Fruit fly (Drosophila melanogaster) whole organism, adult: Measurements from ENCODE around the gene CG14856.
A peak's percentile ranks its signal among the peaks of the same experiment; 100 is the strongest.

Source experiments
- CG11617 ChIP-seq: fragments of 200-800 bp; sonication (Bioruptor generic); optimal IDR thresholded peaks from 2 replicates; lab custom pipeline; 2017; ENCODE audit warnings: mild to moderate bottlenecking, missing biosample characterization, missing genetic modification reagents, missing genetic modification characterization
- CG12768 ChIP-seq: fragments of 200-800 bp; sonication (Bioruptor generic); optimal IDR thresholded peaks from 2 replicates; lab custom pipeline; 2017; ENCODE audit warnings: missing biosample characterization, missing genetic modification characterization, mild to moderate bottlenecking, moderate library complexity, missing genetic modification reagents
- CG14711 ChIP-seq: fragments of 200-800 bp; sonication (Bioruptor generic); optimal IDR thresholded peaks from 2 replicates; lab custom pipeline; 2018; ENCODE audit warnings: missing biosample characterization, mild to moderate bottlenecking, missing genetic modification characterization, moderate library complexity
- CG1620 ChIP-seq: fragments of 200-800 bp; sonication (Bioruptor generic); optimal IDR thresholded peaks from 2 replicates; lab custom pipeline; 2016; ENCODE audit warnings: missing biosample characterization, missing genetic modification characterization
- CG33017 ChIP-seq: fragments of 200-800 bp; sonication (Bioruptor generic); optimal IDR thresholded peaks from 2 replicates; lab custom pipeline; 2018; ENCODE audit warnings: missing biosample characterization, mild to moderate bottlenecking, missing genetic modification characterization, moderate library complexity
- CG5204 ChIP-seq: fragments of 200-800 bp; sonication (Bioruptor generic); optimal IDR thresholded peaks from 2 replicates; lab custom pipeline; 2016; ENCODE audit warnings: missing biosample characterization, missing genetic modification characterization
- Clk ChIP-seq: fragments of 200-800 bp; sonication (Bioruptor generic); optimal IDR thresholded peaks from 2 replicates; lab custom pipeline; 2017; ENCODE audit warnings: missing biosample characterization, missing genetic modification characterization
- Crg-1 ChIP-seq: fragments of 200-800 bp; sonication (Bioruptor generic); optimal IDR thresholded peaks from 2 replicates; lab custom pipeline; 2016; ENCODE audit warnings: missing biosample characterization, missing genetic modification characterization
- Hr96 ChIP-seq: fragments of 200-800 bp; sonication (Bioruptor generic); optimal IDR thresholded peaks from 2 replicates; lab custom pipeline; 2016; ENCODE audit warnings: missing biosample characterization, missing genetic modification characterization
- bab1 ChIP-seq: fragments of 200-800 bp; sonication (Bioruptor generic); optimal IDR thresholded peaks from 3 replicates; lab custom pipeline; 2019; ENCODE audit warnings: missing biosample characterization, mild to moderate bottlenecking, missing genetic modification characterization, moderate library complexity
- ovo ChIP-seq: fragments of 200-800 bp; sonication (Bioruptor generic); optimal IDR thresholded peaks from 2 replicates; lab custom pipeline; 2016; ENCODE audit warnings: missing biosample characterization, missing genetic modification characterization
- tj ChIP-seq: fragments of 200-800 bp; sonication (Bioruptor generic); optimal IDR thresholded peaks from 3 replicates; lab custom pipeline; 2017; ENCODE audit warnings: missing biosample characterization, mild to moderate bottlenecking, missing genetic modification characterization, moderate library complexity

DNA sequence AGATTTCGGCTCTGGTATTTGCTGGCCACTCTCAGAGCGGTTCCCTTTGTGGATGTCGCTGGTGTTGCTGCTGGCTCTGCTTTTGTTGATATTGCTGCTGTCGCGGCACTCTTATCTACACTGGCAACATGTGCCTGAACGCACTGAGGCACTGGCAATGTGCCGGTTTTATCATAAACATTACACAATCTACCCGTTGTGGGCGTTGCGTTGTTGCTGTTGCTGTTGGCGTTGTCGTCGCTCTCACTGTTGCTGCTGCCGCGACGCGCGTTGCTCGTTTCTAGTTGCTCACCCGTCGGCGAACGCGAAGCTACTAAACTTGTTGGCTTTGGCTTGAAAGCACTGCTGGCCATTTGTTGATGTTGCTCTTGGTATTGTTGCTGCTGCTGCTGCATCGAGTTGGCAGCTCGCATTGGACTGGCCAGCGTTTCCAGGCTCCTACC, 20.9 kb downstream of the CG14856 start:
- TF ChIP-seq CG12768 (GFP tag; lab: Kevin White, UChicago) (no peak), CG5204 (no peak), CG1620 (GFP tag; lab: Kevin White, UChicago) (no peak), Clk (no peak), CG11617 (GFP tag; lab: Kevin White, UChicago) (no peak), CG14711 (tag; lab: Kevin White, UChicago) (no peak), Hr96 (GFP tag; lab: Kevin White, UChicago) (no peak), Crg-1 (GFP tag; lab: Kevin White, UChicago) (no peak), ovo (no peak), CG33017 (tag; lab: Kevin White, UChicago) (no peak), tj (GFP tag; lab: Kevin White, UChicago) (peak; percentile 21), bab1 (no peak)
